Fruit fly (Drosophila melanogaster) whole organism, embryonic: ENCODE results near the gene syd.
A peak's percentile ranks its signal among the peaks of the same experiment; 100 is the strongest.

ENCODE experiments used
- Atf3 ChIP-seq: fragments of 200-800 bp; sonication (Bioruptor generic); optimal IDR thresholded peaks from 3 replicates; lab custom pipeline; 2016; ENCODE audit warnings: missing biosample characterization, missing genetic modification characterization
- C15 ChIP-seq: fragments of 200-800 bp; sonication (Bioruptor generic); IDR thresholded peaks from 3 replicates; pipeline ENCODE4 v1.3.6; 2022; ENCODE audit warnings: missing biosample characterization, missing genetic modification characterization
- CG10147 ChIP-seq: fragments of 200-800 bp; sonication (Bioruptor generic); optimal IDR thresholded peaks from 2 replicates; lab custom pipeline; 2019; ENCODE audit warnings: missing biosample characterization, mild to moderate bottlenecking, missing genetic modification characterization, moderate library complexity
- CG10209 ChIP-seq: fragments of 200-800 bp; sonication (Bioruptor generic); optimal IDR thresholded peaks from 3 replicates; lab custom pipeline; 2017; ENCODE audit warnings: missing biosample characterization, mild to moderate bottlenecking, missing genetic modification characterization, missing genetic modification reagents
- CG11696 ChIP-seq: fragments of 200-800 bp; sonication (Bioruptor generic); IDR thresholded peaks from 2 replicates; pipeline ENCODE4 v1.3.6; 2022; ENCODE audit warnings: missing biosample characterization, missing genetic modification characterization
- CG12299 ChIP-seq: fragments of 200-800 bp; sonication (Bioruptor generic); optimal IDR thresholded peaks from 2 replicates; lab custom pipeline; 2018; ENCODE audit warnings: missing biosample characterization, mild to moderate bottlenecking, missing genetic modification characterization
- CG13296 ChIP-seq: fragments of 200-800 bp; sonication (Bioruptor generic); optimal IDR thresholded peaks from 3 replicates; lab custom pipeline; 2018; ENCODE audit warnings: missing biosample characterization, mild to moderate bottlenecking, missing genetic modification characterization
- CG13894 ChIP-seq: fragments of 200-800 bp; sonication (Bioruptor generic); optimal IDR thresholded peaks from 3 replicates; lab custom pipeline; 2018; ENCODE audit warnings: missing biosample characterization, mild to moderate bottlenecking, missing genetic modification characterization, moderate library complexity
- CG14667 ChIP-seq: fragments of 200-800 bp; sonication (Bioruptor generic); IDR thresholded peaks from 2 replicates; pipeline ENCODE4 v1.3.6; 2022; ENCODE audit warnings: missing biosample characterization, missing genetic modification characterization
- CG15011 ChIP-seq: fragments of 200-800 bp; sonication (Bioruptor generic); optimal IDR thresholded peaks from 3 replicates; lab custom pipeline; 2018; ENCODE audit warnings: missing biosample characterization, mild to moderate bottlenecking, missing genetic modification characterization
- CG15269 ChIP-seq: fragments of 200-800 bp; sonication (Bioruptor generic); optimal IDR thresholded peaks from 2 replicates; lab custom pipeline; 2018; ENCODE audit warnings: missing biosample characterization, mild to moderate bottlenecking, missing genetic modification characterization, moderate library complexity
- CG15514 ChIP-seq: fragments of 200-800 bp; sonication (Bioruptor generic); optimal IDR thresholded peaks from 3 replicates; lab custom pipeline; 2017; ENCODE audit warnings: missing biosample characterization, missing genetic modification characterization, mild to moderate bottlenecking, moderate library complexity, missing genetic modification reagents
- CG3281 ChIP-seq: fragments of 200-800 bp; sonication (Bioruptor generic); optimal IDR thresholded peaks from 3 replicates; lab custom pipeline; 2017; ENCODE audit warnings: missing biosample characterization, mild to moderate bottlenecking, missing genetic modification characterization
- CG34422 ChIP-seq: fragments of 200-800 bp; sonication (Bioruptor generic); IDR thresholded peaks from 3 replicates; pipeline ENCODE4 v1.3.6; 2022; ENCODE audit warnings: missing biosample characterization, missing genetic modification characterization
- CG4328 ChIP-seq: fragments of 200-800 bp; sonication (Bioruptor generic); optimal IDR thresholded peaks from 3 replicates; lab custom pipeline; 2017; ENCODE audit warnings: missing biosample characterization, missing genetic modification reagents, missing genetic modification characterization
- CG4404 ChIP-seq: fragments of 200-800 bp; sonication (Bioruptor generic); IDR thresholded peaks from 2 replicates; pipeline ENCODE4 v1.3.6; 2022; ENCODE audit warnings: missing biosample characterization, missing genetic modification characterization
- CG4730 ChIP-seq: fragments of 200-800 bp; sonication (Bioruptor generic); IDR thresholded peaks from 2 replicates; pipeline ENCODE4 v1.3.6; 2022; ENCODE audit warnings: missing biosample characterization, missing genetic modification characterization
- CG5953 ChIP-seq: fragments of 200-800 bp; sonication (Bioruptor generic); IDR thresholded peaks from 2 replicates; pipeline ENCODE4 v1.3.6; 2022; ENCODE audit warnings: missing biosample characterization, missing genetic modification characterization
- CG7839 ChIP-seq: fragments of 200-800 bp; sonication (Bioruptor generic); optimal IDR thresholded peaks from 3 replicates; lab custom pipeline; 2018; ENCODE audit warnings: missing biosample characterization, mild to moderate bottlenecking, missing genetic modification characterization, moderate library complexity
- CG8089 ChIP-seq: fragments of 200-800 bp; sonication (Bioruptor generic); optimal IDR thresholded peaks from 3 replicates; lab custom pipeline; 2016; ENCODE audit warnings: missing biosample characterization, missing genetic modification characterization
- CG9797 ChIP-seq: fragments of 200-800 bp; sonication (Bioruptor generic); optimal IDR thresholded peaks from 3 replicates; lab custom pipeline; 2018; ENCODE audit warnings: missing biosample characterization, mild to moderate bottlenecking, missing genetic modification characterization
- CHES-1-like ChIP-seq: fragments of 200-800 bp; sonication (Bioruptor generic); optimal IDR thresholded peaks from 2 replicates; lab custom pipeline; 2016; ENCODE audit warnings: missing biosample characterization, missing genetic modification characterization
- CrebB ChIP-seq: fragments of 200-800 bp; sonication (Bioruptor generic); optimal IDR thresholded peaks from 3 replicates; lab custom pipeline; 2018; ENCODE audit warnings: missing biosample characterization, mild to moderate bottlenecking, missing genetic modification characterization
- D19B ChIP-seq: fragments of 200-800 bp; sonication (Bioruptor generic); optimal IDR thresholded peaks from 2 replicates; lab custom pipeline; 2017; ENCODE audit warnings: missing biosample characterization, mild to moderate bottlenecking, missing genetic modification characterization
- Dp ChIP-seq: fragments of 200-800 bp; sonication (Bioruptor generic); optimal IDR thresholded peaks from 2 replicates; lab custom pipeline; 2018; ENCODE audit warnings: missing biosample characterization, mild to moderate bottlenecking, missing genetic modification characterization, moderate library complexity
- Dref ChIP-seq: fragments of 200-800 bp; sonication (Bioruptor generic); IDR thresholded peaks from 2 replicates; pipeline ENCODE4 v1.3.6; 2022; ENCODE audit warnings: missing biosample characterization, missing genetic modification characterization
- Gsc ChIP-seq: fragments of 200-800 bp; sonication (Bioruptor generic); IDR thresholded peaks from 2 replicates; pipeline ENCODE4 v1.3.6; 2022; ENCODE audit warnings: missing biosample characterization, missing genetic modification characterization
- HLH3B ChIP-seq: fragments of 200-800 bp; sonication (Bioruptor generic); IDR thresholded peaks from 2 replicates; pipeline ENCODE4 v1.3.6; 2022; ENCODE audit warnings: missing biosample characterization, missing genetic modification characterization
- Hmx ChIP-seq: fragments of 200-800 bp; sonication (Bioruptor generic); optimal IDR thresholded peaks from 2 replicates; lab custom pipeline; 2016; ENCODE audit warnings: missing biosample characterization, missing genetic modification characterization
- Hsf ChIP-seq: fragments of 200-800 bp; sonication (Bioruptor generic); optimal IDR thresholded peaks from 3 replicates; lab custom pipeline; 2016; ENCODE audit warnings: missing biosample characterization, missing genetic modification characterization
- MTF-1 ChIP-seq: fragments of 200-800 bp; sonication (Bioruptor generic); optimal IDR thresholded peaks from 2 replicates; lab custom pipeline; 2018; ENCODE audit warnings: missing biosample characterization, mild to moderate bottlenecking, missing genetic modification characterization, borderline replicate concordance
- NC2β ChIP-seq: fragments of 200-800 bp; sonication (Bioruptor generic); optimal IDR thresholded peaks from 2 replicates; lab custom pipeline; 2016; ENCODE audit warnings: missing biosample characterization, missing genetic modification characterization
- Nf-YC ChIP-seq: fragments of 200-800 bp; optimal IDR thresholded peaks from 3 replicates; lab custom pipeline; 2019; ENCODE audit warnings: missing biosample characterization, mild to moderate bottlenecking, missing genetic modification characterization, moderate library complexity
- Side ChIP-seq: fragments of 200-800 bp; sonication (Bioruptor generic); optimal IDR thresholded peaks from 2 replicates; lab custom pipeline; 2016; ENCODE audit warnings: missing biosample characterization, missing genetic modification characterization
- Sry-δ ChIP-seq: fragments of 200-800 bp; sonication (Bioruptor generic); optimal IDR thresholded peaks from 2 replicates; lab custom pipeline; 2016; ENCODE audit warnings: missing biosample characterization, missing genetic modification characterization
- Xbp1 ChIP-seq: fragments of 200-800 bp; sonication (Bioruptor generic); optimal IDR thresholded peaks from 3 replicates; lab custom pipeline; 2016; ENCODE audit warnings: missing biosample characterization, mild to moderate bottlenecking, missing genetic modification characterization
- amos ChIP-seq: fragments of 200-800 bp; sonication (Bioruptor generic); IDR thresholded peaks from 2 replicates; pipeline ENCODE4 v1.3.6; 2022; ENCODE audit warnings: missing biosample characterization, missing genetic modification characterization; ENCODE audit not compliant: partially characterized antibody
- emc ChIP-seq: fragments of 200-800 bp; sonication (Bioruptor generic); optimal IDR thresholded peaks from 2 replicates; lab custom pipeline; 2016; ENCODE audit warnings: missing biosample characterization, missing genetic modification characterization
- gfzf ChIP-seq: fragments of 200-800 bp; sonication (Bioruptor generic); optimal IDR thresholded peaks from 2 replicates; lab custom pipeline; 2016; ENCODE audit warnings: missing biosample characterization, mild to moderate bottlenecking, missing genetic modification characterization, moderate library complexity
- gro ChIP-seq: fragments of 200-800 bp; sonication (Bioruptor generic); optimal IDR thresholded peaks from 2 replicates; lab custom pipeline; 2016; ENCODE audit warnings: missing biosample characterization, missing genetic modification characterization
- hbn ChIP-seq: fragments of 200-800 bp; sonication (Bioruptor generic); IDR thresholded peaks from 2 replicates; pipeline ENCODE4 v1.3.6; 2022; ENCODE audit warnings: missing biosample characterization, missing genetic modification characterization; ENCODE audit not compliant: partially characterized antibody
- jumu ChIP-seq: fragments of 200-800 bp; sonication (Bioruptor generic); optimal IDR thresholded peaks from 3 replicates; lab custom pipeline; 2016; ENCODE audit warnings: missing biosample characterization, missing genetic modification characterization
- luna ChIP-seq: fragments of 200-800 bp; sonication (Bioruptor generic); optimal IDR thresholded peaks from 2 replicates; lab custom pipeline; 2016; ENCODE audit warnings: missing biosample characterization, missing genetic modification characterization
- pum ChIP-seq: fragments of 200-800 bp; sonication (Bioruptor generic); optimal IDR thresholded peaks from 2 replicates; lab custom pipeline; 2016; ENCODE audit warnings: missing biosample characterization, missing genetic modification characterization
- ranshi ChIP-seq: fragments of 200-800 bp; sonication (Bioruptor generic); IDR thresholded peaks from 2 replicates; pipeline ENCODE4 v1.3.6; 2022; ENCODE audit warnings: missing biosample characterization, missing genetic modification characterization
- sisA ChIP-seq: fragments of 200-800 bp; sonication (Bioruptor generic); IDR thresholded peaks from 2 replicates; pipeline ENCODE4 v1.3.6; 2022; ENCODE audit warnings: missing biosample characterization, missing genetic modification characterization
- slp2 ChIP-seq: fragments of 200-800 bp; sonication (Bioruptor generic); optimal IDR thresholded peaks from 2 replicates; lab custom pipeline; 2016; ENCODE audit warnings: missing biosample characterization, missing genetic modification characterization
- trh ChIP-seq: fragments of 200-800 bp; sonication (Bioruptor generic); optimal IDR thresholded peaks from 2 replicates; lab custom pipeline; 2016; ENCODE audit warnings: missing biosample characterization, missing genetic modification characterization
- unpg ChIP-seq: fragments of 200-800 bp; sonication (Bioruptor generic); optimal IDR thresholded peaks from 3 replicates; lab custom pipeline; 2018; ENCODE audit warnings: missing biosample characterization, mild to moderate bottlenecking, missing genetic modification characterization, moderate library complexity
- usp ChIP-seq: fragments of >200 bp; optimal IDR thresholded peaks from 2 replicates; lab custom pipeline; 2017; ENCODE audit warnings: missing biosample characterization, missing genetic modification characterization
- wek ChIP-seq: fragments of 200-800 bp; sonication (Bioruptor generic); optimal IDR thresholded peaks from 3 replicates; lab custom pipeline; 2018; ENCODE audit warnings: missing biosample characterization, mild to moderate bottlenecking, missing genetic modification characterization, moderate library complexity

The syd gene

DNA sequence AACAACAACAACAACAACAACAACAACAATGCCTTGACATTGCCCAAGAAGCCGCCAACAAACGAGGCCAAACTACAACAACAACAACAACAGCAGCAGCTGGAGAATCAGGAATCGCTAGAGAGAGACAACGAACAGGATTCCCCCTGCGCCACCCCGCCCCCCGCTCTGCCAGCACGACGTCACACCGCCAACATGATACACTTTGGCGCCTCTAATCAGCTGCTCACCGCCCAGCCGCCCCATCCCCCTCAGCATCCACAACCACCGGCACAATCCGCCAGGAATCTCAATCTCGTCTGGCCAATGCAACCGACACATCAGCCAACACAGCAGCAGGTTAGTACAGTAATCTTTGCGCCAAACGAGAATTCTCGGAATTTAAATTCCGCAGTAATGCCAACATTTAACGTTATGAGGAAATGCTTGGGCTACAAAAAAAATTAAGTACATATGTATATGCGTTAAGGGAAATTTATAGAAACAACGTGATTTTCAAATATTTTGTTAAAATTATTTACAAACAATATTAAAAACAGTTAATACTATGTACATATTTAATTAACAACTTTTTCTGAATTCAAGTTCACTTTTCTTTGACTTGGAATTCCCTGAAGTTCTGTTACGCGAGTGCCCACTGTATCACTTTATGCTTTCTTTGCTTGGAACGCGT is 66.1 kb downstream of the syd start (continued):
- TF ChIP-seq sisA (GFP tag; lab: Robert Waterston, UW): 0 out of 2 replicates have a peak, but pooled peaks have one; percentile 4
- TF ChIP-seq CG8089 (GFP tag; lab: Kevin White, UChicago): no peak
- no peak for TF ChIP-seq jumu (GFP tag; lab: Kevin White, UChicago)
- no peak for TF ChIP-seq CG12299 (tag; lab: Kevin White, UChicago)
- TF ChIP-seq luna: no peak
- no peak for TF ChIP-seq CG11696
- no peak for TF ChIP-seq NC2β (GFP tag; lab: Kevin White, UChicago)
- TF ChIP-seq Sry-δ (GFP tag; lab: Kevin White, UChicago): no peak
- no peak for TF ChIP-seq CG15011
- TF ChIP-seq CG3281: no peak
- no peak for TF ChIP-seq Dp (GFP tag; lab: Kevin White, UChicago)
- no peak for TF ChIP-seq Atf3 (GFP tag; lab: Kevin White, UChicago)
- 0 out of 3 replicates have a peak, but pooled peaks have one; percentile 23 for TF ChIP-seq CG34422 (GFP tag; lab: Robert Waterston, UW)
- no peak for TF ChIP-seq hbn
- TF ChIP-seq gfzf (GFP tag; lab: Kevin White, UChicago): no peak
- no peak for TF ChIP-seq CG13894
- TF ChIP-seq wek: no peak
- no peak for TF ChIP-seq pum
- no peak for TF ChIP-seq CG13296 (GFP tag; lab: Kevin White, UChicago)
- peak; percentile 50 for TF ChIP-seq CG15269 (tag; lab: Kevin White, UChicago)
- no peak for TF ChIP-seq CG4730 (GFP tag; lab: Robert Waterston, UW)
- TF ChIP-seq HLH3B (GFP tag; lab: Robert Waterston, UW): peak; percentile 19; the same call in 1 of the 2 replicates
- TF ChIP-seq ranshi: no peak
- TF ChIP-seq CG14667 (GFP tag; lab: Robert Waterston, UW): no peak
- no peak for TF ChIP-seq MTF-1 (GFP tag; lab: Kevin White, UChicago)
- peak; percentile 37 for TF ChIP-seq Hsf (GFP tag; lab: Kevin White, UChicago)
- TF ChIP-seq CG5953: no peak
- peak; percentile 25 for TF ChIP-seq Xbp1 (GFP tag; lab: Kevin White, UChicago)
- TF ChIP-seq gro: no peak
- no peak for TF ChIP-seq emc (GFP tag; lab: Kevin White, UChicago)
- no peak for TF ChIP-seq CG15514 (GFP tag; lab: Kevin White, UChicago)
- peak; percentile 14 for TF ChIP-seq Nf-YC (tag; lab: Kevin White, UChicago)
- peak; percentile 48 for TF ChIP-seq CG10209 (GFP tag; lab: Kevin White, UChicago)
- TF ChIP-seq slp2 (GFP tag; lab: Kevin White, UChicago): no peak
- TF ChIP-seq D19B: no peak
- TF ChIP-seq CG7839 (tag; lab: Kevin White, UChicago): peak; percentile 57
- TF ChIP-seq unpg (GFP tag; lab: Kevin White, UChicago): peak; percentile 42
- TF ChIP-seq Hmx (GFP tag; lab: Kevin White, UChicago): no peak
- TF ChIP-seq Side: no peak
- TF ChIP-seq CG10147 (GFP tag; lab: Kevin White, UChicago): peak; percentile 3
- TF ChIP-seq Dref (GFP tag; lab: Robert Waterston, UW): no peak
- TF ChIP-seq CrebB (tag; lab: Kevin White, UChicago): no peak
- no peak for TF ChIP-seq amos (GFP tag; lab: Robert Waterston, UW)
- TF ChIP-seq CG4328 (GFP tag; lab: Kevin White, UChicago): no peak
- no peak for TF ChIP-seq Gsc (GFP tag; lab: Robert Waterston, UW)
- TF ChIP-seq CHES-1-like (GFP tag; lab: Kevin White, UChicago): no peak
- no peak for TF ChIP-seq usp (GFP tag; lab: Kevin White, UChicago)
- TF ChIP-seq CG9797 (GFP tag; lab: Kevin White, UChicago): no peak
- TF ChIP-seq CG4404 (GFP tag; lab: Robert Waterston, UW): no peak
- TF ChIP-seq trh (GFP tag; lab: Kevin White, UChicago): no peak
- TF ChIP-seq C15 (GFP tag; lab: Robert Waterston, UW): no peak
